Worm (Caenorhabditis elegans): ENCODE results near the gene fis-1.

DNA sequence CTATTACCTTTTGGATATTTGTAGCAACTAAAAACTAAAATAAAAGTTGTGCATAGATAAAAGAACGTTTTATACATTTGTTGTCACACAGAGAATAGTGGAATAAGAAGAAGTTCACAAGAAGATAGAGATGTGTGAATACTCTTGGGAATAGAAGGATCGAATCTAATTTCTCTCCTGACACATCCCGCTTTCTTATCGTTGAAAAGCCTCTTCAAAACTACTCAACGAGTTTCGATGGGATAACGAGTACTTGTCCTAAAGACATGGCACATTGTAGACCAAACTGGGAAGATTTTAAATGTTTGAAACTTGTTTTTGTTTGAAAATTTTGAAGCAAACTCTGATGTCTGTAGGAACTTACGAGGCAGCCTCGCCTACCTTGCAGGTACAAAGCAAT is 17.5 kb downstream of the fis-1 start:
- TF ChIP-seq ref-1 (GFP tag; conservative IDR thresholded peaks at IDR 0.05) (no peak), tab-1 (GFP tag; IDR thresholded peaks at IDR 0.05) (no peak), med-1 (GFP tag; optimal IDR thresholded peaks at IDR 0.05; ENCODE audit: insufficient read depth) (no peak), flt-1 (GFP tag; IDR thresholded peaks at IDR 0.05) (no peak), ztf-23 (GFP tag; IDR thresholded peaks at IDR 0.05) (no peak), cog-1 (tag; optimal IDR thresholded peaks at IDR 0.05) (no peak), klf-2 (GFP tag; conservative IDR thresholded peaks at IDR 0.05) (no peak)
